Fruit fly (Drosophila melanogaster): ENCODE measurements around the gene CG9813.
A peak's percentile ranks its signal among the peaks of the same experiment; 100 is the strongest.

Gene CG9813

dm6 chr3R:13428341-13429040 lies 48.9 kb upstream of the CG9813 start (continued):
- TF ChIP-seq kni (GFP tag; optimal IDR thresholded peaks at IDR 0.05): no peak
- TF ChIP-seq CG17359 (tag; optimal IDR thresholded peaks at IDR 0.05): peak; percentile 79
- TF ChIP-seq CG10147 (GFP tag; optimal IDR thresholded peaks at IDR 0.05): peak; percentile 37
- no peak for TF ChIP-seq dan (GFP tag; IDR thresholded peaks at IDR 0.05)
- no peak for TF ChIP-seq CG31224 (GFP tag; IDR thresholded peaks at IDR 0.05)
- TF ChIP-seq NK7.1 (GFP tag; optimal IDR thresholded peaks at IDR 0.05): no peak
- peak; percentile 76 for TF ChIP-seq nmo (GFP tag; optimal IDR thresholded peaks at IDR 0.05)
- TF ChIP-seq crol (GFP tag; IDR thresholded peaks at IDR 0.05): no peak; the same call in 1 of the 2 replicates
- no peak for TF ChIP-seq ato (GFP tag; IDR thresholded peaks at IDR 0.05; ENCODE audit: partially characterized antibody)
- TF ChIP-seq CG9797 (GFP tag; optimal IDR thresholded peaks at IDR 0.05): no peak
- no peak for TF ChIP-seq Fer2 (tag; optimal IDR thresholded peaks at IDR 0.05)
- peak; percentile 43; the same call in 1 of the 3 replicates for TF ChIP-seq Dbx (GFP tag; IDR thresholded peaks at IDR 0.05)
- peak; percentile 34 for TF ChIP-seq CG11723 (GFP tag; optimal IDR thresholded peaks at IDR 0.05)
- TF ChIP-seq dmrt99B (tag; optimal IDR thresholded peaks at IDR 0.05): peak; percentile 80
- TF ChIP-seq wdn (GFP tag; IDR thresholded peaks at IDR 0.05): no peak
- TF ChIP-seq CG12236 (GFP tag; optimal IDR thresholded peaks at IDR 0.05): peak; percentile 2
- peak; percentile 43 to 47 for TF ChIP-seq Pdp1 (GFP tag; optimal IDR thresholded peaks at IDR 0.05)
- peak; percentile 64 for TF ChIP-seq CG16863 (GFP tag; optimal IDR thresholded peaks at IDR 0.05)
- peak; percentile 19 for TF ChIP-seq CG15514 (GFP tag; optimal IDR thresholded peaks at IDR 0.05)
- TF ChIP-seq CG3163 (GFP tag; optimal IDR thresholded peaks at IDR 0.05): no peak
- peak; percentile 45 for TF ChIP-seq tio (GFP tag; optimal IDR thresholded peaks at IDR 0.05)
- no peak for TF ChIP-seq CG6175 (GFP tag; IDR thresholded peaks at IDR 0.05)
- TF ChIP-seq z (GFP tag; IDR thresholded peaks at IDR 0.05): no peak
- peak; percentile 58 for TF ChIP-seq scrt (GFP tag; optimal IDR thresholded peaks at IDR 0.05)
- peak; percentile 81 for TF ChIP-seq zfh1 (GFP tag; IDR thresholded peaks at IDR 0.05)
- peak in 1 of 3 experiments; percentile 61 for TF ChIP-seq lola (GFP tag; optimal IDR thresholded peaks at IDR 0.05)
- peak; percentile 62 for TF ChIP-seq H2.0 (GFP tag; IDR thresholded peaks at IDR 0.05)
- TF ChIP-seq sens (GFP tag): peak; percentile 95
- TF ChIP-seq pnt (GFP tag; optimal IDR thresholded peaks at IDR 0.05): peak; percentile 42
- TF ChIP-seq BEAF-32 (GFP tag; optimal IDR thresholded peaks at IDR 0.05): no peak
- TF ChIP-seq cwo (GFP tag; optimal IDR thresholded peaks at IDR 0.05): peak; percentile 42
- TF ChIP-seq HLH54F (GFP tag; optimal IDR thresholded peaks at IDR 0.05): peak; percentile 55
- peak; percentile 76 for TF ChIP-seq CG8924 (tag; optimal IDR thresholded peaks at IDR 0.05)
- TF ChIP-seq tna (GFP tag; IDR thresholded peaks at IDR 0.05; ENCODE audit: partially characterized antibody): no peak
- no peak for TF ChIP-seq CTCF (GFP tag; optimal IDR thresholded peaks at IDR 0.05)
- peak; percentile 53 for TF ChIP-seq Fer3 (tag; optimal IDR thresholded peaks at IDR 0.05)
- TF ChIP-seq CG7987 (GFP tag; optimal IDR thresholded peaks at IDR 0.05): no peak
- no peak for TF ChIP-seq CG14965 (GFP tag; optimal IDR thresholded peaks at IDR 0.05; ENCODE audit: borderline replicate concordance)
- peak; percentile 62 for TF ChIP-seq CG14014 (GFP tag; IDR thresholded peaks at IDR 0.05)
- no peak for TF ChIP-seq MESR4 (GFP tag; optimal IDR thresholded peaks at IDR 0.05)
- peak; percentile 29 for TF ChIP-seq CG12155 (GFP tag; optimal IDR thresholded peaks at IDR 0.05)
- TF ChIP-seq CG2875 (GFP tag; optimal IDR thresholded peaks at IDR 0.05): peak; percentile 36
- TF ChIP-seq disco-r (GFP tag; optimal IDR thresholded peaks at IDR 0.05): no peak
- TF ChIP-seq ara (GFP tag; IDR thresholded peaks at IDR 0.05): peak; percentile 75
- no peak for TF ChIP-seq CG3726 (GFP tag; IDR thresholded peaks at IDR 0.05)
- TF ChIP-seq nerfin-1 (tag; optimal IDR thresholded peaks at IDR 0.05): peak; percentile 62
